Worm (Caenorhabditis elegans): ENCODE measurements around the gene rsef-1.

rsef-1 gene

DNA sequence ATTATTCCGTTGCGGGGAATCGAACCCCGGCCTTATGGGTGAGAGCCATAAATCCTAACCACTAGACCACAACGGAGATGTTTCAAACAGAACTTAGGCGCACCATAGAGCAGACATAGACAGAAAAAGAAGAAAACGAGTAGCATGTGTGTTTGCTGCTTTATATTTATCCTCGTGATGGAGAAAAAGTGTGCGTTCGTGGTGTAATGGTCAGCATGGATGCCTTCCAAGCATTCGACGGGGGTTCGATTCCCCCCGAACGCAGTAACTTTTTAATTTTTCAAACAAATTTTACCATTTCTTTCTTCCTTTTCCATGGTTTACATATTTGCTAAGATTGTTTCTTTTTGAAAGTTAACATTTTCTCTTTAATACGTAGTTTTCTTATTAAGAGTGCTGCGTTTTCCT is 23.2 kb downstream of the rsef-1 start (continued):
- peak; percentile 95 to 96 for TF ChIP-seq rec-8 (tag; optimal IDR thresholded peaks at IDR 0.05)
- TF ChIP-seq mcd-1 (GFP tag; IDR thresholded peaks at IDR 0.05) = peak; percentile 82
- TF ChIP-seq snpc-1.3 (tag; optimal IDR thresholded peaks at IDR 0.05; ENCODE audit: insufficient read depth) = peak; percentile 95
- TF ChIP-seq rcor-1 (GFP tag; IDR thresholded peaks at IDR 0.05) = peak; percentile 95
- TF ChIP-seq ceh-58 (GFP tag; IDR thresholded peaks at IDR 0.05) = peak; percentile 89; the same call in 1 of the 2 replicates
- TF ChIP-seq F37B4.10 (GFP tag; IDR thresholded peaks at IDR 0.05) = no peak
- TF ChIP-seq unc-130 (GFP tag; optimal IDR thresholded peaks at IDR 0.05) = peak; percentile 56
- peak; percentile 84 for TF ChIP-seq ztf-18 (tag; optimal IDR thresholded peaks at IDR 0.05)
- TF ChIP-seq C06A6.2 (GFP tag; conservative IDR thresholded peaks at IDR 0.05) = peak; percentile 88
- TF ChIP-seq attf-6 (GFP tag; IDR thresholded peaks at IDR 0.05) = peak; percentile 89
- TF ChIP-seq lin-40 (tag; optimal IDR thresholded peaks at IDR 0.05) = peak; percentile 97
- TF ChIP-seq ztf-26 (tag; optimal IDR thresholded peaks at IDR 0.05) = peak; percentile 93
- peak; percentile 87; the same call in 1 of the 2 replicates for TF ChIP-seq bed-1 (GFP tag; IDR thresholded peaks at IDR 0.05)
- TF ChIP-seq F33H1.4 (GFP tag; IDR thresholded peaks at IDR 0.05) = peak; percentile 32
- no peak for TF ChIP-seq xnd-1 (tag; optimal IDR thresholded peaks at IDR 0.05)
- TF ChIP-seq sea-2 (GFP tag; IDR thresholded peaks at IDR 0.05) = peak; percentile 91
- TF ChIP-seq D2030.7 (GFP tag; IDR thresholded peaks at IDR 0.05) = peak; percentile 94
- no peak for TF ChIP-seq unc-62 (GFP tag; optimal IDR thresholded peaks at IDR 0.05)
- peak; percentile 84 for TF ChIP-seq cebp-1 (GFP tag; IDR thresholded peaks at IDR 0.05)
- TF ChIP-seq cebp-1 (tag; optimal IDR thresholded peaks at IDR 0.05) = peak; percentile 91
- peak; percentile 54 for TF ChIP-seq nhr-80 (tag; optimal IDR thresholded peaks at IDR 0.05)
- peak; percentile 100 for TF ChIP-seq tbp1 (GFP tag; optimal IDR thresholded peaks at IDR 0.05)
- peak; percentile 69 for TF ChIP-seq ceh-100 (GFP tag; IDR thresholded peaks at IDR 0.05)
- TF ChIP-seq K12H6.12 (tag; optimal IDR thresholded peaks at IDR 0.05) = peak; percentile 83
- peak; percentile 98 for TF ChIP-seq Y56A3A.18 (GFP tag; IDR thresholded peaks at IDR 0.05)
- TF ChIP-seq egl-44 (GFP tag; IDR thresholded peaks at IDR 0.05) = peak; percentile 97
- peak; percentile 44 for TF ChIP-seq dpl-1 (GFP tag; optimal IDR thresholded peaks at IDR 0.05)
- peak; percentile 95 for TF ChIP-seq let-526 (GFP tag; IDR thresholded peaks at IDR 0.05)
- TF ChIP-seq Y79H2A.3 (GFP tag; conservative IDR thresholded peaks at IDR 0.05) = peak; percentile 83
- TF ChIP-seq lin-54 (GFP tag; optimal IDR thresholded peaks at IDR 0.05) = peak; percentile 84
- peak; percentile 96 for TF ChIP-seq chd-7 (tag; optimal IDR thresholded peaks at IDR 0.05)
- TF ChIP-seq snpc-1.1 (tag; optimal IDR thresholded peaks at IDR 0.05; ENCODE audit: insufficient read depth) = peak; percentile 84
- TF ChIP-seq snpc-3.4 (tag; optimal IDR thresholded peaks at IDR 0.05) = peak; percentile 86
- TF ChIP-seq F57C9.4 (tag; optimal IDR thresholded peaks at IDR 0.05) = peak; percentile 80
- peak; percentile 82 for TF ChIP-seq madf-6 (GFP tag; IDR thresholded peaks at IDR 0.05)
- TF ChIP-seq F22D6.2 (tag; optimal IDR thresholded peaks at IDR 0.05) = peak; percentile 75
- TF ChIP-seq lin-35 (GFP tag; optimal IDR thresholded peaks at IDR 0.05) = peak; percentile 11 to 87 (median 72)
- TF ChIP-seq lsy-27 (tag; optimal IDR thresholded peaks at IDR 0.05; ENCODE audit: borderline replicate concordance, insufficient read depth) = peak; percentile 92
- peak; percentile 90; the same call in 1 of the 2 replicates for TF ChIP-seq nhr-120 (GFP tag; IDR thresholded peaks at IDR 0.05)
- TF ChIP-seq nfya-2 (GFP tag; IDR thresholded peaks at IDR 0.05) = 0 out of 2 replicates have a peak, but pooled peaks have one; percentile 65
- TF ChIP-seq snpc-4 (GFP tag; optimal IDR thresholded peaks at IDR 0.05) = peak; percentile 84
- TF ChIP-seq snpc-4 (tag; optimal IDR thresholded peaks at IDR 0.05) = peak in 3 of 4 experiments; percentile 86 to 90 (median 90)
- TF ChIP-seq fkh-3 (tag; optimal IDR thresholded peaks at IDR 0.05) = peak; percentile 97
- TF ChIP-seq ztf-22 (GFP tag; optimal IDR thresholded peaks at IDR 0.05) = peak; percentile 87
- TF ChIP-seq ZK185.1 (tag; optimal IDR thresholded peaks at IDR 0.05; ENCODE audit: poor library complexity, severe bottlenecking) = peak; percentile 98
- TF ChIP-seq sptf-2 (GFP tag; optimal IDR thresholded peaks at IDR 0.05) = peak; percentile 80
- peak; percentile 96 for TF ChIP-seq zim-3 (tag; optimal IDR thresholded peaks at IDR 0.05)
- TF ChIP-seq dox-1 (GFP tag; IDR thresholded peaks at IDR 0.05) = peak; percentile 96

Data from whole organism, young adult.